Worm (Caenorhabditis elegans) whole organism, mixed stage, embryonic: ENCODE data around the gene B0001.2.

Source experiments
- bed-3 ChIP-seq: fragments of 200-800 bp; sonication (Bioruptor generic); optimal IDR thresholded peaks from 3 replicates; lab custom pipeline; 2018; ENCODE audit warnings: mild to moderate bottlenecking, missing genetic modification characterization, moderate library complexity, missing compliant biosample characterization
- blmp-1 ChIP-seq: fragments of 150-350 bp; optimal IDR thresholded peaks from 2 replicates; lab custom pipeline; 2014; ENCODE audit warnings: missing biosample characterization, missing genetic modification characterization
- ceh-39 ChIP-seq: fragments of 150-350 bp; optimal IDR thresholded peaks from 2 replicates; lab custom pipeline; 2014; ENCODE audit warnings: missing biosample characterization, missing genetic modification characterization
- ceh-83 ChIP-seq: fragments of 200-800 bp; sonication (Bioruptor generic); optimal IDR thresholded peaks from 2 replicates; lab custom pipeline; 2018; ENCODE audit warnings: mild to moderate bottlenecking, missing genetic modification characterization, missing compliant biosample characterization
- ces-1 ChIP-seq: fragments of 150-350 bp; optimal IDR thresholded peaks from 2 replicates; lab custom pipeline; 2014; ENCODE audit warnings: missing biosample characterization, missing genetic modification reagents, missing genetic modification characterization
- cnd-1 ChIP-seq: fragments of 200-800 bp; sonication (Bioruptor generic); optimal IDR thresholded peaks from 2 replicates; lab custom pipeline; 2018; ENCODE audit warnings: mild to moderate bottlenecking, missing genetic modification characterization, missing compliant biosample characterization
- drap-1 ChIP-seq: fragments of 200-800 bp; sonication (Bioruptor generic); optimal IDR thresholded peaks from 3 replicates; lab custom pipeline; 2018; ENCODE audit warnings: mild to moderate bottlenecking, missing genetic modification characterization, missing compliant biosample characterization
- elt-1 ChIP-seq: sonication (generic microtip); optimal IDR thresholded peaks from 2 replicates; lab custom pipeline; 2017; ENCODE audit warnings: missing genetic modification characterization, mild to moderate bottlenecking, missing compliant biosample characterization, antibody characterized with exemption, moderate library complexity, borderline replicate concordance; ENCODE audit not compliant: insufficient read depth
- elt-3 ChIP-seq: fragments of 150-350 bp; optimal IDR thresholded peaks from 2 replicates; lab custom pipeline; 2014; ENCODE audit warnings: missing biosample characterization, missing genetic modification characterization
- flh-1 ChIP-seq: fragments of 200-800 bp; sonication (Bioruptor generic); optimal IDR thresholded peaks from 2 replicates; lab custom pipeline; 2018; ENCODE audit warnings: mild to moderate bottlenecking, missing genetic modification characterization, moderate library complexity, missing compliant biosample characterization
- ham-2 ChIP-seq: fragments of 200-800 bp; sonication (Bioruptor generic); optimal IDR thresholded peaks from 2 replicates; lab custom pipeline; 2018; ENCODE audit warnings: mild to moderate bottlenecking, missing genetic modification characterization, missing compliant biosample characterization
- hlh-1 ChIP-seq: fragments of 150-350 bp; optimal IDR thresholded peaks from 2 replicates; lab custom pipeline; 2014; ENCODE audit warnings: missing biosample characterization, missing genetic modification reagents, missing genetic modification characterization
- lin-13 ChIP-seq: fragments of 150-350 bp; optimal IDR thresholded peaks from 2 replicates; lab custom pipeline; 2014; ENCODE audit warnings: missing biosample characterization, missing genetic modification characterization
- lin-32 ChIP-seq: fragments of 200-800 bp; sonication (Bioruptor generic); optimal IDR thresholded peaks from 2 replicates; lab custom pipeline; 2018; ENCODE audit warnings: mild to moderate bottlenecking, missing genetic modification characterization, missing compliant biosample characterization
- lsy-2 ChIP-seq: fragments of 150-350 bp; optimal IDR thresholded peaks from 2 replicates; lab custom pipeline; 2014; ENCODE audit warnings: missing biosample characterization, missing genetic modification characterization
- mab-5 ChIP-seq: fragments of 150-350 bp; optimal IDR thresholded peaks from 2 replicates; lab custom pipeline; 2014; ENCODE audit warnings: missing biosample characterization, missing genetic modification characterization
- mep-1 ChIP-seq: fragments of 150-350 bp; optimal IDR thresholded peaks from 2 replicates; lab custom pipeline; 2017; ENCODE audit warnings: missing biosample characterization, missing genetic modification reagents, missing genetic modification characterization, inconsistent platforms
- mls-2 ChIP-seq: sonication (generic microtip); optimal IDR thresholded peaks from 2 replicates; lab custom pipeline; 2016; ENCODE audit warnings: mild to moderate bottlenecking, missing genetic modification characterization, moderate library complexity, missing compliant biosample characterization
- nhr-12 ChIP-seq: fragments of 150-350 bp; optimal IDR thresholded peaks from 2 replicates; lab custom pipeline; 2014; ENCODE audit warnings: missing biosample characterization, missing genetic modification characterization
- nhr-2 ChIP-seq: fragments of 150-350 bp; optimal IDR thresholded peaks from 2 replicates; lab custom pipeline; 2014; ENCODE audit warnings: missing biosample characterization, missing genetic modification characterization
- nhr-237 ChIP-seq: fragments of 150-350 bp; optimal IDR thresholded peaks from 2 replicates; lab custom pipeline; 2014; ENCODE audit warnings: missing biosample characterization, missing genetic modification characterization
- nhr-28 ChIP-seq: fragments of 150-350 bp; optimal IDR thresholded peaks from 2 replicates; lab custom pipeline; 2014; ENCODE audit warnings: missing biosample characterization, missing genetic modification characterization
- nhr-76 ChIP-seq: sonication (generic microtip); optimal IDR thresholded peaks from 2 replicates; lab custom pipeline; 2017; ENCODE audit warnings: missing biosample characterization, missing genetic modification characterization
- sem-2 ChIP-seq: fragments of 200-800 bp; sonication (Bioruptor generic); optimal IDR thresholded peaks from 2 replicates; lab custom pipeline; 2018; ENCODE audit warnings: mild to moderate bottlenecking, missing genetic modification characterization, missing compliant biosample characterization
- snpc-4 ChIP-seq: fragments of 150-350 bp; optimal IDR thresholded peaks from 2 replicates; lab custom pipeline; 2014; ENCODE audit warnings: missing biosample characterization, missing genetic modification characterization
- sptf-1 ChIP-seq: sonication (generic microtip); optimal IDR thresholded peaks from 2 replicates; lab custom pipeline; 2017; ENCODE audit warnings: mild to moderate bottlenecking, missing genetic modification characterization, moderate library complexity, missing compliant biosample characterization
- unc-62 ChIP-seq: fragments of 150-350 bp; optimal IDR thresholded peaks from 2 replicates; lab custom pipeline; 2014; ENCODE audit warnings: missing biosample characterization, missing genetic modification reagents, missing genetic modification characterization
- zip-8 ChIP-seq: fragments of 150-350 bp; optimal IDR thresholded peaks from 2 replicates; lab custom pipeline; 2014; ENCODE audit warnings: missing biosample characterization, missing genetic modification characterization
- ztf-11 ChIP-seq: fragments of 150-350 bp; optimal IDR thresholded peaks from 2 replicates; lab custom pipeline; 2014; ENCODE audit warnings: missing biosample characterization, missing genetic modification characterization

The B0001.2 gene

DNA sequence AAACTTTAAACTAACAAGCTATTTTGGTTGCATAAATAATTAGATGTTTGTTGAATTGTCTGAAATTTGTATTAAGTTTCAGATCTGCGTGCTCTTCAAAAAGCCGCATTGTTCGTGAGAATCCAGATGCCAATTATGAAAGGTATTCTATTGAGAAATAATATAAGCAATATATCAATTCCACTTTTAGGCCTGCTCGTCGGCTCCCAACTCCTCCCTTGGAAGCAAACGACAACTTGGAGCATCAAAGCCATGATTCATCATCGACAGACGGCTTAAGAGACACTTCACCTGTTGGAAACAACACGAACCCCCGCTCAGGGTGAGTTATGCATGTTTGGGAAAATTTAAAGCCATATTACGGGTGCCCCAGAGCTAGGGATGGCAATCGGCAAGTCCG, 12.0 kb upstream of the B0001.2 start:
- no peak for TF ChIP-seq hlh-1 (tag; lab: Kevin White, UChicago)
- no peak for TF ChIP-seq mep-1 (tag; lab: Kevin White, UChicago)
- TF ChIP-seq lsy-2 (tag; lab: Kevin White, UChicago): no peak

DNA sequence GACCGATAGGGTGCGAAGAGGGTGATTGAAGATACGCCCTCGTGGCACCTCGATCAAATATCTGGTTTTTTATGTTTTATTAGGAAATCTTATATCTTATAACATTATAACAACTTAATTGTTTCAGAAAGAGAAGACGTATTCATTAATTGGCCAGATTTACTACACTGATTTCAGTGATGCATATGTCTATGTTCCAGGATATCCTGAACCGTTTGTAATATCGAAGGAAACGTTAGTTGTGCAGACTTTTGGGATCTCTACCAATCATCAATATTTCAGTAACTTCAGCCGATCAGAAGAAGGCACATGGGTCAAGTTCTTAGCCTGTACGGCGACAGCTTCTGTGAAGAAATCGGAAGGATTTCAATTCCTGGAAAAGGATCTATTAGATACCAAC, 9.6 kb upstream of the B0001.2 start:
- TF ChIP-seq mep-1 (tag; lab: Kevin White, UChicago): no peak
- no peak for TF ChIP-seq ham-2 (GFP tag; lab: Kevin White, UChicago)
- no peak for TF ChIP-seq elt-1
- no peak for TF ChIP-seq flh-1 (GFP tag; lab: Kevin White, UChicago)
- no peak for TF ChIP-seq ceh-83 (GFP tag; lab: Kevin White, UChicago)
- TF ChIP-seq nhr-2 (tag; lab: Kevin White, UChicago): no peak
- no peak for TF ChIP-seq ztf-11 (tag; lab: Kevin White, UChicago)
- TF ChIP-seq nhr-12 (tag; lab: Kevin White, UChicago): no peak
- TF ChIP-seq lin-13 (tag; lab: Kevin White, UChicago): no peak
- no peak for TF ChIP-seq unc-62 (GFP tag; lab: Kevin White, UChicago)
- TF ChIP-seq snpc-4: no peak
- TF ChIP-seq sem-2: no peak
- TF ChIP-seq ces-1 (GFP tag; lab: Kevin White, UChicago): no peak
- TF ChIP-seq bed-3 (GFP tag; lab: Kevin White, UChicago): no peak

DNA sequence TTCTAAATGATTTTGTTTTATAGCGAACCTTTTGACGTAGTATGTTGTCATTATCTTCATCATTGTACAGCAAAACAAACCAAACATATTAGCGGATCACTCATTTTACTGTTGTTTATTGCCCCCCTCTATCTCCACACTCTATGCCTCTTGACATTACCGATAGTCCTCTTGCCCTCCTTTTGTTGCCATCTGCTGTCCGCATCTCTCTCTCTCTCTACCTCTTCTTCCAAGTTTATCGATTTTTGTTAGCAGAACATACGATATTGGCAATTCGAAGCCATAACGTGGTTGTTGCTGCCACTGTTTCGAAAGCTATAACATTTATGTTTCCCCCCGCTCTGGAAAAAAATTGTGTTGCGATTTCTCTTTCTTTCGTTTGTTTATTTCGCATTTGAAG, 7.1 kb upstream of the B0001.2 start:
- TF ChIP-seq zip-8: no peak
- TF ChIP-seq cnd-1 (tag; lab: Kevin White, UChicago): peak; percentile 70
- peak; percentile 61 for TF ChIP-seq lin-32 (GFP tag; lab: Kevin White, UChicago)
- peak; percentile 78 for TF ChIP-seq ham-2 (GFP tag; lab: Kevin White, UChicago)
- TF ChIP-seq blmp-1: no peak
- peak; percentile 59 for TF ChIP-seq nhr-2 (tag; lab: Kevin White, UChicago)
- TF ChIP-seq ceh-39 (tag; lab: Kevin White, UChicago): peak; percentile 35
- TF ChIP-seq, all 35 proteins: peak for 5

DNA sequence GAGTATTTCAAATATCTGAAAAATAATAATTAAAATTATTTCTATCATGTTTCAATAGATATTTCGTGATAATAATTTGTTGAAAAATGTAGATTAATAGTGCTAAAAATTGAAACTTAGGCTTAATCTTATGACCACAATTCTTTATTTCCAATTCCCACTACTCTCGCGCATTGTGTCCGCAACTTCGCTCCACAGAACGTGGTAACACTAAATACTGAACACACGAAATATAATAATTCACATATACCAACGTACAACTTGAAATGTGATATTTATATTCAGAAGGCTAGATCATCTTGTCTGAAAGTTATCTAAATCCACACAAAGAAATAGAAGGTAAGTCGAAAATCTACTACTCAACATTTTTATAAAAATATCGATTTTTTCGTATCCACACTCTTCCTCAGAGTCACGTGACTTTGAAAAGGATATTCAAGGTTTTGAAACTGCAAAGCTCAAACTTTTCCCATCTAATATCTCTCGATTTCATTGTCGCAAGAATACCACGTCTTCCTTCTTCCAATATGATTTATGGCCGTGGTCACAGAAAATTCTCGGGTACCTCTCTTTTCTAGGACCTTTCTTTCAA, 6.0 kb upstream of the B0001.2 start, which contains the start of gene eri-12:
Gene eri-12, plus strand, starts transcription at position 197 of the 592 bp plus-strand sequence.
- TF ChIP-seq ceh-83 (GFP tag; lab: Kevin White, UChicago) (no peak), nhr-28 (no peak), unc-62 (GFP tag; lab: Kevin White, UChicago) (peak; percentile 73), hlh-1 (tag; lab: Kevin White, UChicago) (no peak)

DNA sequence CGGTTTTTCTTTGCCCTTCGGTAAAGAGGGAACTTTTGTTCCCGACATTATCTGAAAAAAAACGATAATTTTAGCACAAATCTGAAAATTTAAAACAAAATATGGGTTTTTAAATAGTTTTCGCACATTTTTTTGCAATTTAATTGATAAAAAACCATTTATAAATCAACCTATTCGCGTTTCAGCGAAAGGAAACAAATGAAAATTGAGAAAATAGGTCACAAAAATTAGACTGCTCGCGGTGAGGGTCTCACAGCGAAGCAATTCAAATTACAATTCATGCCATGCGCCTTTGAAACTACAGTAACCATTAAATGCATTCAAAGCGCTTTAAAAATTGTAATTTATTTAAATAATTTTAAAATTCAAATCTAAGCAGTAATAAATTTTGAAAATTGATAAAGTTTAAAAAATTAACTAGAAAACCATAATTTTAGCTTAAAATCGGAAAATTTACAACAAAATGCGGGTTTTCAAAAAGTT, 3.5 kb upstream of the B0001.2 start, which contains the start of gene B0001.7:
Gene B0001.7, minus strand, starts transcription at position 51 of the 483 bp plus-strand sequence.
- TF ChIP-seq ceh-83 (GFP tag; lab: Kevin White, UChicago) (no peak), nhr-2 (tag; lab: Kevin White, UChicago) (no peak), nhr-237 (tag; lab: Kevin White, UChicago) (no peak), nhr-12 (tag; lab: Kevin White, UChicago) (no peak), lin-32 (GFP tag; lab: Kevin White, UChicago) (no peak)

DNA sequence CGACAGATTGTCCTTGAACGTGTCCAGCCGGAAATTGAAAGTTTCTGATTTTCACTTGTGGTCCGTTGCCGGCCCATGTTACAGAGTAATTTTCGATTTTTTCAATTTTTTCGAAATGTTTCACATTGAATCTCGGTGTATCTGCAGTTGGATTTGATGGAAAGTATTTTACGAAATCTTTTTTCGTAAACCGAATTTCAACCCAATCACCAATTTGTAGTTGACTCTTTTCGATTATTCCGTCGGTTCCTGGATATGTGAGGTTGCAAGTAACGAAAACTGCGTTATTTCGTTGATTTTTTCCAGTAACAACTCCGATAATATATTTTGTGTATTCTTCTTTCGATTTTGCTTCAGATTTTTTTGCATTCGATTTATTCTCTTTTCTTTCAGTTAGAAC, 1.2 kb downstream of the B0001.2 start:
- TF ChIP-seq ham-2 (GFP tag; lab: Kevin White, UChicago): no peak
- TF ChIP-seq elt-1: no peak
- TF ChIP-seq drap-1: no peak

DNA sequence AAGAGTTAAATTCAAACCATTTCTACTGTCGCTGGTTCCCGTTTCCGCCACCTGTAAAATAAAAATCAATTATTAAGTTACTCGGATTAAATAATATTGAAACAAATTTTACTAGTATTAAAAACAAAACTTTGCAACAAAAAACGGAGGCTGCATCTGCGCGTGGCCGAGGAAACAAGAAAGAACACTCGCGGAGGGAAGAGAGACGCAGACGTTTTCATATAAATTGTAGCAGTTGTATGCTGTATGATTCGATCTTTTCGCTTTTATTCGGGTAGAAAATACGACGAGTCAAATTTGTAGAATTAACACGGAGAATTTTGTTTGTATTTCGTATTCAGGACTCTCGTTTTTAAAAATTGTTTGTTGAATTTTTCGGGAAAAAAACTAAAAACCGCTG, 5.1 kb downstream of the B0001.2 start, which contains the start of gene B0001.3:
Gene B0001.3, minus strand, starts transcription at position 55 of the 400 bp plus-strand sequence.
- TF ChIP-seq mls-2 (tag; lab: Kevin White, UChicago) (no peak), ham-2 (GFP tag; lab: Kevin White, UChicago) (no peak), sptf-1 (tag; lab: Kevin White, UChicago) (no peak), lsy-2 (tag; lab: Kevin White, UChicago) (no peak), zip-8 (no peak), ceh-83 (GFP tag; lab: Kevin White, UChicago) (no peak), cnd-1 (tag; lab: Kevin White, UChicago) (no peak), snpc-4 (no peak), mab-5 (tag; lab: Kevin White, UChicago) (no peak), elt-3 (tag; lab: Kevin White, UChicago) (no peak), unc-62 (GFP tag; lab: Kevin White, UChicago) (no peak), bed-3 (GFP tag; lab: Kevin White, UChicago) (no peak), nhr-76 (tag; lab: Kevin White, UChicago) (no peak), hlh-1 (tag; lab: Kevin White, UChicago) (no peak), nhr-28 (no peak)
